Worm (Caenorhabditis elegans) whole organism, mixed stage, embryonic: ENCODE results near the gene casy-1.

Experiments used
- blmp-1 ChIP-seq: fragments of 150-350 bp; optimal IDR thresholded peaks from 2 replicates; lab custom pipeline; 2014; ENCODE audit warnings: missing biosample characterization, missing genetic modification characterization
- elt-1 ChIP-seq: sonication (generic microtip); optimal IDR thresholded peaks from 2 replicates; lab custom pipeline; 2017; ENCODE audit warnings: missing genetic modification characterization, mild to moderate bottlenecking, missing compliant biosample characterization, antibody characterized with exemption, moderate library complexity, borderline replicate concordance; ENCODE audit not compliant: insufficient read depth
- elt-3 ChIP-seq: fragments of 150-350 bp; optimal IDR thresholded peaks from 2 replicates; lab custom pipeline; 2014; ENCODE audit warnings: missing biosample characterization, missing genetic modification characterization
- ham-2 ChIP-seq: fragments of 200-800 bp; sonication (Bioruptor generic); optimal IDR thresholded peaks from 2 replicates; lab custom pipeline; 2018; ENCODE audit warnings: mild to moderate bottlenecking, missing genetic modification characterization, missing compliant biosample characterization
- lin-13 ChIP-seq: fragments of 150-350 bp; optimal IDR thresholded peaks from 2 replicates; lab custom pipeline; 2014; ENCODE audit warnings: missing biosample characterization, missing genetic modification characterization
- nhr-12 ChIP-seq: fragments of 150-350 bp; optimal IDR thresholded peaks from 2 replicates; lab custom pipeline; 2014; ENCODE audit warnings: missing biosample characterization, missing genetic modification characterization
- nhr-237 ChIP-seq: fragments of 150-350 bp; optimal IDR thresholded peaks from 2 replicates; lab custom pipeline; 2014; ENCODE audit warnings: missing biosample characterization, missing genetic modification characterization
- nhr-76 ChIP-seq: sonication (generic microtip); optimal IDR thresholded peaks from 2 replicates; lab custom pipeline; 2017; ENCODE audit warnings: missing biosample characterization, missing genetic modification characterization
- snpc-4 ChIP-seq: fragments of 150-350 bp; optimal IDR thresholded peaks from 2 replicates; lab custom pipeline; 2014; ENCODE audit warnings: missing biosample characterization, missing genetic modification characterization
- unc-39 ChIP-seq: fragments of 150-350 bp; optimal IDR thresholded peaks from 2 replicates; lab custom pipeline; 2014; ENCODE audit warnings: missing biosample characterization, missing genetic modification characterization

DNA sequence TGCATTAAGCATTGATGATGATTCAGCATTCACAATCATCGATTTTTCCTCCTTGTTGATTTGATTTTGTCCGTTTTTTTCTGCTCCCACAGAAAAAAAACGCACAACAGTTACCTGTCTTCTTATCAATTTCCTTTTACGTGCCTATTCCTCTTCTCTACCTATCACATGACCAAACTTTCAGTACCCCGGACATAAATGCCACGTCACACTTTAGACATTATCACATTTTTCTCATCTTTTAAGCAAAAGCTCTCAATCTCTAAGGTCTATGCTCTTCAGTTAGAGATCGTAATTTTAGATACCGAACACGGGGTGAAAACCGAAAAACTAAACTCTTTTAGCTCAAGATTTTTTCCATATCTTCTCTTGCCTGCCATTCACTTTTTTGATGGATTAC is 20.5 kb downstream of the casy-1 start:
- TF ChIP-seq elt-1 (no peak), nhr-76 (tag; lab: Kevin White, UChicago) (no peak), nhr-237 (no peak), lin-13 (tag; lab: Kevin White, UChicago) (no peak), elt-3 (tag; lab: Kevin White, UChicago) (no peak), snpc-4 (tag; lab: Kevin White, UChicago) (no peak), blmp-1 (tag; lab: Kevin White, UChicago) (no peak), unc-39 (no peak), nhr-12 (tag; lab: Kevin White, UChicago) (no peak), ham-2 (GFP tag; lab: Kevin White, UChicago) (no peak)
